Fruit fly (Drosophila melanogaster): ENCODE measurements around the gene CG7202.
A peak's percentile ranks its signal among the peaks of the same experiment; 100 is the strongest.

The CG7202 gene

dm6 chr3L:21492723-21493316 lies at the start of gene CG7202, which contains the start of gene CG7519:
TSS of gene CG7202 (minus strand) at chr3L:21492773.
TSS of gene CG7519 (plus strand) at chr3L:21493083.
- no peak for TF ChIP-seq woc (GFP tag; optimal IDR thresholded peaks at IDR 0.05)
- TF ChIP-seq fru (GFP tag; optimal IDR thresholded peaks at IDR 0.05): no peak
- TF ChIP-seq Rel (GFP tag; optimal IDR thresholded peaks at IDR 0.05): no peak
- no peak for TF ChIP-seq Rel (tag; optimal IDR thresholded peaks at IDR 0.05)
- TF ChIP-seq dl (GFP tag; optimal IDR thresholded peaks at IDR 0.05; ENCODE audit: insufficient read depth in 1 of 2, partially characterized antibody in 2 of 2): no peak
- TF ChIP-seq rgr (GFP tag; optimal IDR thresholded peaks at IDR 0.05): no peak
- no peak for TF ChIP-seq Dif (GFP tag; optimal IDR thresholded peaks at IDR 0.05; ENCODE audit: partially characterized antibody)
- TF ChIP-seq Vsx2 (GFP tag; optimal IDR thresholded peaks at IDR 0.05; ENCODE audit: partially characterized antibody): peak; percentile 11
- no peak for TF ChIP-seq CG32264 (GFP tag; optimal IDR thresholded peaks at IDR 0.05)

- TF ChIP-seq sage (GFP tag; optimal IDR thresholded peaks at IDR 0.05) (no peak), CG9705 (GFP tag; optimal IDR thresholded peaks at IDR 0.05) (no peak), woc (GFP tag; optimal IDR thresholded peaks at IDR 0.05) (no peak)
Measured at dm6 chr3L:21542059-21542458, 49.5 kb upstream of the CG7202 start, which contains the start of gene CG33290. TSS of gene CG33290 (plus strand) at chr3L:21542359.

dm6 chr3L:21539245-21540196 lies 46.9 kb upstream of the CG7202 start, which contains the start of the genes COX8 and VhaM9.7-b:
TSS of gene COX8 (minus strand) at chr3L:21539447.
TSS of gene VhaM9.7-b (plus strand) at chr3L:21539862.
- TF ChIP-seq sv (GFP tag; optimal IDR thresholded peaks at IDR 0.05) (peak; percentile 36), dsf (GFP tag; optimal IDR thresholded peaks at IDR 0.05; ENCODE audit: borderline replicate concordance) (peak; percentile 69), rgr (GFP tag; optimal IDR thresholded peaks at IDR 0.05) (no peak), foxo (GFP tag; optimal IDR thresholded peaks at IDR 0.05) (no peak), CrebA (GFP tag; optimal IDR thresholded peaks at IDR 0.05; ENCODE audit: borderline replicate concordance) (no peak), Rel (GFP tag; optimal IDR thresholded peaks at IDR 0.05) (no peak), Rel (tag; optimal IDR thresholded peaks at IDR 0.05) (peak; percentile 86), Myc (optimal IDR thresholded peaks at IDR 0.05) (peak; percentile 11), ey (GFP tag; optimal IDR thresholded peaks at IDR 0.05) (peak; percentile 48), Hr78 (GFP tag; optimal IDR thresholded peaks at IDR 0.05) (no peak), woc (GFP tag; optimal IDR thresholded peaks at IDR 0.05) (peak; percentile 86), psq (GFP tag; optimal IDR thresholded peaks at IDR 0.05) (peak; percentile 17), Hnf4 (GFP tag; optimal IDR thresholded peaks at IDR 0.05) (peak; percentile 56), Hr83 (GFP tag; optimal IDR thresholded peaks at IDR 0.05; ENCODE audit: poor library complexity, severe bottlenecking) (peak; percentile 83), brk (GFP tag; optimal IDR thresholded peaks at IDR 0.05) (peak; percentile 71), CG9705 (GFP tag; optimal IDR thresholded peaks at IDR 0.05) (peak; percentile 63)

dm6 chr3L:21538893-21539244 lies 46.3 kb upstream of the CG7202 start:
- TF ChIP-seq Abd-B (GFP tag; optimal IDR thresholded peaks at IDR 0.05) (no peak), jim (GFP tag; optimal IDR thresholded peaks at IDR 0.05) (no peak), N (GFP tag; optimal IDR thresholded peaks at IDR 0.05) (no peak), dl (GFP tag; optimal IDR thresholded peaks at IDR 0.05; ENCODE audit: insufficient read depth in 1 of 2, partially characterized antibody in 2 of 2) (no peak), woc (GFP tag; optimal IDR thresholded peaks at IDR 0.05) (no peak), CrebA (GFP tag; optimal IDR thresholded peaks at IDR 0.05; ENCODE audit: borderline replicate concordance) (no peak), sv (GFP tag; optimal IDR thresholded peaks at IDR 0.05) (no peak), CG32264 (GFP tag; optimal IDR thresholded peaks at IDR 0.05) (no peak), Hnf4 (GFP tag; optimal IDR thresholded peaks at IDR 0.05) (no peak), CG9705 (GFP tag; optimal IDR thresholded peaks at IDR 0.05) (no peak), dmrt93B (GFP tag; optimal IDR thresholded peaks at IDR 0.05) (no peak), Jra (GFP tag; optimal IDR thresholded peaks at IDR 0.05) (no peak), Hr83 (GFP tag; optimal IDR thresholded peaks at IDR 0.05; ENCODE audit: poor library complexity, severe bottlenecking) (no peak), tai (GFP tag; optimal IDR thresholded peaks at IDR 0.05) (no peak), fru (GFP tag; optimal IDR thresholded peaks at IDR 0.05) (no peak)

All from whole organism, wandering third instar larva.